Fruit fly (Drosophila melanogaster) whole organism, embryonic: ENCODE measurements around the gene CG18130.

Experiments
- BEAF-32 ChIP-seq: fragments of 200-800 bp; sonication (Bioruptor generic); optimal IDR thresholded peaks from 3 replicates; lab custom pipeline; 2017; ENCODE audit warnings: missing biosample characterization, missing genetic modification characterization, mild to moderate bottlenecking, moderate library complexity, missing genetic modification reagents
- CG12769 ChIP-seq: fragments of 200-800 bp; sonication (Bioruptor generic); optimal IDR thresholded peaks from 2 replicates; lab custom pipeline; 2019; ENCODE audit warnings: missing biosample characterization, mild to moderate bottlenecking, missing genetic modification characterization, moderate library complexity
- CG14050 ChIP-seq: fragments of 200-800 bp; sonication (Bioruptor generic); IDR thresholded peaks from 3 replicates; pipeline ENCODE4 v1.3.6; 2022; ENCODE audit warnings: missing biosample characterization, missing genetic modification characterization
- CG15479 ChIP-seq: fragments of 200-800 bp; sonication (Bioruptor generic); optimal IDR thresholded peaks from 3 replicates; lab custom pipeline; 2019; ENCODE audit warnings: missing biosample characterization, mild to moderate bottlenecking, missing genetic modification characterization, moderate library complexity
- CG15514 ChIP-seq: fragments of 200-800 bp; sonication (Bioruptor generic); optimal IDR thresholded peaks from 3 replicates; lab custom pipeline; 2017; ENCODE audit warnings: missing biosample characterization, missing genetic modification characterization, mild to moderate bottlenecking, moderate library complexity, missing genetic modification reagents
- CG1603 ChIP-seq: fragments of 200-800 bp; sonication (Bioruptor generic); optimal IDR thresholded peaks from 2 replicates; lab custom pipeline; 2019; ENCODE audit warnings: missing biosample characterization, mild to moderate bottlenecking, missing genetic modification characterization, moderate library complexity
- CG16813 ChIP-seq: fragments of 200-800 bp; sonication (Bioruptor generic); IDR thresholded peaks from 3 replicates; pipeline ENCODE4 v1.3.6; 2022; ENCODE audit warnings: missing biosample characterization, missing genetic modification characterization; ENCODE audit not compliant: partially characterized antibody
- CG17359 ChIP-seq: fragments of 200-800 bp; sonication (Bioruptor generic); optimal IDR thresholded peaks from 3 replicates; lab custom pipeline; 2018; ENCODE audit warnings: missing biosample characterization, mild to moderate bottlenecking, missing genetic modification characterization, moderate library complexity
- CG17568 ChIP-seq: fragments of 200-800 bp; sonication (Bioruptor generic); optimal IDR thresholded peaks from 2 replicates; lab custom pipeline; 2018; ENCODE audit warnings: missing biosample characterization, mild to moderate bottlenecking, missing genetic modification characterization, moderate library complexity
- CG2116 ChIP-seq: fragments of 200-800 bp; sonication (Bioruptor generic); optimal IDR thresholded peaks from 3 replicates; lab custom pipeline; 2018; ENCODE audit warnings: missing biosample characterization, mild to moderate bottlenecking, missing genetic modification characterization
- CG2129 ChIP-seq: fragments of 200-800 bp; sonication (Bioruptor generic); IDR thresholded peaks from 2 replicates; pipeline ENCODE4 v1.3.6; 2022; ENCODE audit warnings: missing biosample characterization, missing genetic modification characterization; ENCODE audit not compliant: partially characterized antibody
- CG33557 ChIP-seq: fragments of 200-800 bp; sonication (Bioruptor generic); optimal IDR thresholded peaks from 2 replicates; lab custom pipeline; 2019; ENCODE audit warnings: missing biosample characterization, mild to moderate bottlenecking, missing genetic modification characterization, moderate library complexity
- CG8281 ChIP-seq: fragments of 200-800 bp; sonication (Bioruptor generic); optimal IDR thresholded peaks from 2 replicates; lab custom pipeline; 2018; ENCODE audit warnings: missing biosample characterization, mild to moderate bottlenecking, missing genetic modification characterization, moderate library complexity
- CG8944 ChIP-seq: fragments of 200-800 bp; sonication (Bioruptor generic); optimal IDR thresholded peaks from 3 replicates; lab custom pipeline; 2016; ENCODE audit warnings: missing biosample characterization, missing genetic modification characterization
- Drgx ChIP-seq: fragments of 200-800 bp; sonication (Bioruptor generic); IDR thresholded peaks from 2 replicates; pipeline ENCODE4 v1.3.6; 2022; ENCODE audit warnings: missing biosample characterization, missing genetic modification characterization
- Elba2 ChIP-seq: fragments of 200-800 bp; sonication (Bioruptor generic); optimal IDR thresholded peaks from 3 replicates; lab custom pipeline; 2016; ENCODE audit warnings: missing biosample characterization, missing genetic modification characterization
- Ets97D ChIP-seq: fragments of 200-800 bp; sonication (Bioruptor generic); optimal IDR thresholded peaks from 3 replicates; lab custom pipeline; 2016; ENCODE audit warnings: missing biosample characterization, missing genetic modification characterization
- Gug ChIP-seq: fragments of 200-800 bp; sonication (Bioruptor generic); IDR thresholded peaks from 4 replicates; pipeline ENCODE4 v1.3.6; 2022; ENCODE audit warnings: missing biosample characterization, missing genetic modification characterization
- H2.0 ChIP-seq: fragments of 200-800 bp; sonication (Bioruptor generic); IDR thresholded peaks from 2 replicates; pipeline ENCODE4 v1.3.6; 2022; ENCODE audit warnings: missing biosample characterization, missing genetic modification characterization
- Hmr ChIP-seq: fragments of 200-800 bp; sonication (Bioruptor generic); optimal IDR thresholded peaks from 3 replicates; lab custom pipeline; 2017; ENCODE audit warnings: mild to moderate bottlenecking, missing biosample characterization, missing genetic modification reagents, missing genetic modification characterization
- Hsf ChIP-seq: fragments of 200-800 bp; sonication (Bioruptor generic); optimal IDR thresholded peaks from 3 replicates; lab custom pipeline; 2016; ENCODE audit warnings: missing biosample characterization, missing genetic modification characterization
- Med ChIP-seq: fragments of 200-800 bp; sonication (Bioruptor generic); peaks from one replicate; lab custom pipeline; 2016; ENCODE audit warnings: missing biosample characterization, missing genetic modification characterization, mild to moderate bottlenecking, inconsistent platforms, moderate library complexity
- Poxn ChIP-seq: fragments of 200-800 bp; sonication (Bioruptor generic); IDR thresholded peaks from 2 replicates; pipeline ENCODE4 v1.3.6; 2022; ENCODE audit warnings: missing biosample characterization, missing genetic modification characterization
- Sin3A ChIP-seq: fragments of >200 bp; optimal IDR thresholded peaks from 2 replicates; lab custom pipeline; 2018
- Sry-δ ChIP-seq: fragments of 200-800 bp; sonication (Bioruptor generic); optimal IDR thresholded peaks from 2 replicates; lab custom pipeline; 2016; ENCODE audit warnings: missing biosample characterization, missing genetic modification characterization
- Stat92E ChIP-seq, 3 experiments: fragments of >200 bp in 2 of 3; fragments of 200-800 bp in 1 of 3; sonication (Bioruptor generic) in 1 of 3; optimal IDR thresholded peaks; 2 replicates each; lab custom pipeline; 2017 to 2019; ENCODE audit warnings: missing biosample characterization in 3 of 3, missing genetic modification characterization in 3 of 3, mild to moderate bottlenecking in 1 of 3, moderate library complexity in 1 of 3
- bigmax ChIP-seq: fragments of 200-800 bp; sonication (Bioruptor generic); optimal IDR thresholded peaks from 2 replicates; lab custom pipeline; 2018; ENCODE audit warnings: missing biosample characterization, mild to moderate bottlenecking, missing genetic modification characterization
- chn ChIP-seq: fragments of 200-800 bp; sonication (Bioruptor generic); optimal IDR thresholded peaks from 2 replicates; lab custom pipeline; 2016; ENCODE audit warnings: missing biosample characterization, missing genetic modification characterization
- dm ChIP-seq: fragments of 200-800 bp; sonication (Bioruptor generic); optimal IDR thresholded peaks from 3 replicates; lab custom pipeline; 2016; ENCODE audit warnings: missing biosample characterization, missing genetic modification characterization
- en ChIP-seq: fragments of 200-800 bp; sonication (Bioruptor generic); optimal IDR thresholded peaks from 2 replicates; lab custom pipeline; 2016; ENCODE audit warnings: missing biosample characterization, missing genetic modification characterization
- gt ChIP-seq: fragments of 200-800 bp; sonication (Bioruptor generic); IDR thresholded peaks from 2 replicates; pipeline ENCODE4 v1.3.6; 2022; ENCODE audit warnings: missing biosample characterization, missing genetic modification characterization
- phol ChIP-seq: fragments of 200-800 bp; sonication (Bioruptor generic); optimal IDR thresholded peaks from 3 replicates; lab custom pipeline; 2018; ENCODE audit warnings: missing biosample characterization, mild to moderate bottlenecking, missing genetic modification characterization, moderate library complexity
- psq ChIP-seq: fragments of 200-800 bp; sonication (Bioruptor generic); optimal IDR thresholded peaks from 2 replicates; lab custom pipeline; 2017; ENCODE audit warnings: missing biosample characterization, missing genetic modification characterization
- sens-2 ChIP-seq: fragments of 200-800 bp; sonication (Bioruptor generic); IDR thresholded peaks from 2 replicates; pipeline ENCODE4 v1.3.6; 2022; ENCODE audit warnings: missing biosample characterization, missing genetic modification characterization
- seq ChIP-seq: fragments of 200-800 bp; sonication (Bioruptor generic); IDR thresholded peaks from 2 replicates; pipeline ENCODE4 v1.3.6; 2022; ENCODE audit warnings: missing biosample characterization, missing genetic modification characterization
- stwl ChIP-seq: fragments of 200-800 bp; sonication (Bioruptor generic); optimal IDR thresholded peaks from 3 replicates; lab custom pipeline; 2018; ENCODE audit warnings: missing biosample characterization, mild to moderate bottlenecking, missing genetic modification characterization, moderate library complexity
- tll ChIP-seq, 2 experiments: fragments of 200-800 bp in 1 of 2; fragments of >200 bp in 1 of 2; sonication (Bioruptor generic) in 1 of 2; optimal IDR thresholded peaks; 2 replicates each; lab custom pipeline; 2017 to 2019; ENCODE audit warnings: missing biosample characterization in 2 of 2, missing genetic modification characterization in 2 of 2, mild to moderate bottlenecking in 1 of 2, moderate library complexity in 1 of 2
- vnd ChIP-seq: fragments of 200-800 bp; sonication (Bioruptor generic); IDR thresholded peaks from 3 replicates; pipeline ENCODE4 v1.3.6; 2022; ENCODE audit warnings: missing biosample characterization, missing genetic modification characterization; ENCODE audit not compliant: partially characterized antibody
- zen ChIP-seq: fragments of 200-800 bp; sonication (Bioruptor generic); optimal IDR thresholded peaks from 3 replicates; lab custom pipeline; 2018; ENCODE audit warnings: missing biosample characterization, mild to moderate bottlenecking, missing genetic modification characterization, moderate library complexity

The CG18130 gene

dm6 chrX:11999974-12000618, 7.5 kb upstream of the CG18130 start (continued):
- TF ChIP-seq Stat92E (GFP tag; optimal IDR thresholded peaks at IDR 0.05; lab: Kevin White, UChicago) (no peak), CG1603 (tag; lab: Kevin White, UChicago) (peak; percentile 37), CG17359 (peak; percentile 35)

dm6 chrX:11993279-11993678, 711 bp upstream of the CG18130 start:
- TF ChIP-seq sens-2 (GFP tag; lab: Robert Waterston, UW) (no peak), CG8281 (tag; lab: Kevin White, UChicago) (no peak), CG33557 (GFP tag; lab: Kevin White, UChicago) (no peak), Hmr (no peak), CG8944 (GFP tag; lab: Kevin White, UChicago) (no peak), Sry-δ (GFP tag; lab: Kevin White, UChicago) (peak; percentile 33), Sin3A (no peak), chn (GFP tag; lab: Kevin White, UChicago) (no peak), Elba2 (GFP tag; lab: Kevin White, UChicago) (no peak), Hsf (no peak), BEAF-32 (GFP tag; lab: Kevin White, UChicago) (peak; percentile 25), Gug (GFP tag; lab: Robert Waterston, UW) (no peak), CG12769 (tag; lab: Kevin White, UChicago) (no peak), vnd (GFP tag; lab: Robert Waterston, UW) (no peak), Ets97D (GFP tag; lab: Kevin White, UChicago) (peak; percentile 64), bigmax (GFP tag; lab: Kevin White, UChicago) (no peak), CG2129 (GFP tag; lab: Robert Waterston, UW) (peak; percentile 13; the same call in 1 of the 2 replicates), H2.0 (GFP tag; lab: Robert Waterston, UW) (no peak), Drgx (GFP tag; lab: Robert Waterston, UW) (no peak), CG15514 (peak; percentile 67), CG2116 (peak; percentile 68), phol (tag; lab: Kevin White, UChicago) (peak; percentile 14), seq (GFP tag; lab: Robert Waterston, UW) (no peak), stwl (peak; percentile 95), psq (GFP tag; lab: Kevin White, UChicago) (no peak), CG17568 (GFP tag; lab: Kevin White, UChicago) (no peak), gt (GFP tag; lab: Robert Waterston, UW) (no peak), CG16813 (GFP tag; lab: Robert Waterston, UW) (no peak), Med (GFP tag; lab: Kevin White, UChicago) (peak; percentile 0), dm (no peak)

- TF ChIP-seq zen (tag; lab: Kevin White, UChicago): peak; percentile 88
- peak in 1 of 2 experiments; percentile 79 for TF ChIP-seq tll (GFP tag; optimal IDR thresholded peaks at IDR 0.05; lab: Kevin White, UChicago)
- TF ChIP-seq CG15479 (GFP tag; lab: Kevin White, UChicago): peak; percentile 52
- peak; percentile 26 for TF ChIP-seq Elba2 (GFP tag; lab: Kevin White, UChicago)
- TF ChIP-seq CG14050 (GFP tag; lab: Robert Waterston, UW): no peak
- no peak for TF ChIP-seq en
- TF ChIP-seq Poxn (GFP tag; lab: Robert Waterston, UW): no peak
Observed at dm6 chrX:11988912-11989311, 3.7 kb downstream of the CG18130 start, which contains the start of gene tsg. tsg (minus strand) TSS chrX:11988948.
